Worm (Caenorhabditis elegans): Measurements from ENCODE around the gene D1069.3.

DNA sequence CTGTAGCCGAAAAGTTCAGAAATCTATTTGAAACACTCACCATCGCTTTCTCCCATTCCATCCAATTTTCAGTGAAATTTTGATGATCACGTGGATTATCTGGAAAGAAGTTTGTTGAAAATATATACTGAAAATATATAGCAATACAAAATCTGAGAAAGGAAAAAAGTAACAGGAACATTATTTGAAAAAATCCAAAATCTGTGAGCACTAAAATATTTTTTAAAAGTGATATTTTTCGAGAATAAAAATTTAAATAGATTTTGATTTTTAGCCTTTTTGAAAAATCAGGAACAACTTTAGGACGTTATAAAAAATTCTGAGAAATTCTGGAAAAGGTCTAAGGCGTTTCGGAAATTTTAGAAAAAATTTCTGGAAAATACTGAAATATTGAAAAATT is 9.3 kb upstream of the D1069.3 start, which contains the start of gene dmsr-4:
- TF ChIP-seq unc-62 (GFP tag; optimal IDR thresholded peaks at IDR 0.05) (no peak), nhr-237 (tag; optimal IDR thresholded peaks at IDR 0.05) (no peak)

Measured in whole organism, mixed stage, embryonic.